Worm (Caenorhabditis elegans): ENCODE data around the gene dro-1.

ce11 chrIII:13316935-13317334 is 25.5 kb upstream of the dro-1 start:
- TF ChIP-seq bed-1 (GFP tag; IDR thresholded peaks at IDR 0.05): no peak
- no peak for TF ChIP-seq hmg-20 (GFP tag; IDR thresholded peaks at IDR 0.05)
- no peak for TF ChIP-seq ama-1 (optimal IDR thresholded peaks at IDR 0.05)
- TF ChIP-seq ama-1 (GFP tag; optimal IDR thresholded peaks at IDR 0.05): no peak
- TF ChIP-seq madf-6 (GFP tag; IDR thresholded peaks at IDR 0.05): no peak
- TF ChIP-seq nhr-90 (tag; optimal IDR thresholded peaks at IDR 0.05): no peak
- TF ChIP-seq nfya-1 (tag; optimal IDR thresholded peaks at IDR 0.05; ENCODE audit: borderline replicate concordance, insufficient read depth): no peak
- no peak for TF ChIP-seq nhr-120 (GFP tag; IDR thresholded peaks at IDR 0.05)
- TF ChIP-seq somi-1 (GFP tag; optimal IDR thresholded peaks at IDR 0.05): no peak
